Worm (Caenorhabditis elegans): ENCODE results near the gene mrpl-44.
A peak's percentile ranks its signal among the peaks of the same experiment; 100 is the strongest.
"Not testable (repeated sequence)": the region's sequence is repeated elsewhere in the genome, so short reads cannot be mapped to it uniquely, and the experiment has no call there.

The mrpl-44 gene

ce11 chrIII:9110914-9111313 lies 21.7 kb upstream of the mrpl-44 start:
- TF ChIP-seq dmd-9 (GFP tag; IDR thresholded peaks at IDR 0.05) (peak; percentile 52; the same call in 1 of the 2 replicates), nhr-42 (GFP tag; IDR thresholded peaks at IDR 0.05) (peak; percentile 78), hmg-1.1 (GFP tag; IDR thresholded peaks at IDR 0.05) (peak; percentile 67), saeg-2 (GFP tag; IDR thresholded peaks at IDR 0.05) (peak; percentile 73; the same call in 1 of the 2 replicates), D1046.2 (GFP tag; IDR thresholded peaks at IDR 0.05) (peak; percentile 72; the same call in 1 of the 2 replicates), arid-1 (GFP tag; conservative IDR thresholded peaks at IDR 0.05) (peak; percentile 77), snpc-1.2 (GFP tag; IDR thresholded peaks at IDR 0.05) (peak; percentile 46), F26F4.8 (GFP tag; conservative IDR thresholded peaks at IDR 0.05) (peak; percentile 77), php-3 (GFP tag; IDR thresholded peaks at IDR 0.05) (peak; percentile 50), zfp-3 (GFP tag; conservative IDR thresholded peaks at IDR 0.05) (0 out of 2 replicates have a peak, but pooled peaks have one; percentile 47), mdt-29 (GFP tag; IDR thresholded peaks at IDR 0.05) (peak; percentile 76), mes-2 (tag; optimal IDR thresholded peaks at IDR 0.05; ENCODE audit: poor library complexity, severe bottlenecking) (peak; percentile 18), madf-5 (GFP tag; IDR thresholded peaks at IDR 0.05) (peak; percentile 57 to 83; a peak in 2 of 4 replicates), pha-4 (GFP tag; IDR thresholded peaks at IDR 0.05) (peak; percentile 92), dmd-8 (GFP tag; IDR thresholded peaks at IDR 0.05) (peak; percentile 92), Y105C5A.15 (GFP tag; IDR thresholded peaks at IDR 0.05) (0 out of 2 replicates have a peak, but pooled peaks have one; percentile 27), ctbp-1 (GFP tag; IDR thresholded peaks at IDR 0.05) (peak; percentile 79), mep-1 (tag; optimal IDR thresholded peaks at IDR 0.05) (peak; percentile 13), lim-7 (GFP tag; IDR thresholded peaks at IDR 0.05) (peak; percentile 89), lin-38 (GFP tag; IDR thresholded peaks at IDR 0.05) (peak; percentile 97), Y48G9A.11 (GFP tag; IDR thresholded peaks at IDR 0.05) (peak; percentile 57; the same call in 1 of the 2 replicates), egl-43 (GFP tag; IDR thresholded peaks at IDR 0.05) (peak; percentile 88), mxl-2 (GFP tag; conservative IDR thresholded peaks at IDR 0.05) (0 out of 2 replicates have a peak, but pooled peaks have one; percentile 51), ceh-20 (GFP tag; IDR thresholded peaks at IDR 0.05) (0 out of 2 replicates have a peak, but pooled peaks have one; percentile 29), tra-1 (GFP tag; IDR thresholded peaks at IDR 0.05) (peak; percentile 59; the same call in 1 of the 2 replicates), ZK337.2 (GFP tag; IDR thresholded peaks at IDR 0.05) (0 out of 2 replicates have a peak, but pooled peaks have one; percentile 45), lin-1 (GFP tag; IDR thresholded peaks at IDR 0.05) (peak; percentile 79; the same call in 1 of the 2 replicates), set-16 (GFP tag; IDR thresholded peaks at IDR 0.05) (peak; percentile 51), vab-7 (GFP tag; IDR thresholded peaks at IDR 0.05) (peak; percentile 78), madf-9 (GFP tag; conservative IDR thresholded peaks at IDR 0.05) (0 out of 2 replicates have a peak, but pooled peaks have one; percentile 4)
- not testable (repeated sequence) for TF ChIP-seq pha-4 (tag; optimal IDR thresholded peaks at IDR 0.05)

DNA sequence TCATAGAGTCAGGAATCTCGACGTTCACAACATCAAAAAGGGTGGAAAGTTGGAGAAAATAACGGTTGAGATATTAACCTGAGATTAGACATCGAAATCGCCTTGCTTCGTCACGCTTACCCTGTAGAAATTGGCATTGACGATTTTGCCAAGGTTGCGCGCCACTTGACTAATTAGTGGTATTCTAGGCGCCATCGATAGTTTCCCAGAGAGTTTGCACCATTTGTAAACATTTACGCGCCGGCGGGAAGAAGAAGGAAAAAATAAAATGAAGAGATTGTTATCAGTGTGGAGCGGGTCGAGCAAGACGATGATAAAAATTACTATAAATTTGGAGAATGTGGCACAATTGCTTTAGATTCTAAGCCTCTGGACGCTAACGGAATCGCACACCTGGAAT lies 21.1 kb upstream of the mrpl-44 start:
- TF ChIP-seq duxl-1 (tag; optimal IDR thresholded peaks at IDR 0.05; ENCODE audit: poor library complexity) (no peak), zip-2 (tag; optimal IDR thresholded peaks at IDR 0.05) (no peak), aha-1 (tag) (peak; percentile 31), arid-1 (GFP tag; conservative IDR thresholded peaks at IDR 0.05) (no peak), daf-16 (GFP tag; optimal IDR thresholded peaks at IDR 0.05) (no peak), daf-16 (tag; optimal IDR thresholded peaks at IDR 0.05) (peak; percentile 37), egl-43 (GFP tag; IDR thresholded peaks at IDR 0.05) (no peak), mep-1 (tag; optimal IDR thresholded peaks at IDR 0.05) (no peak), unc-62 (GFP tag; optimal IDR thresholded peaks at IDR 0.05 in 1 of 2) (no peak), unc-62 (tag; optimal IDR thresholded peaks at IDR 0.05) (no peak), lin-1 (GFP tag; IDR thresholded peaks at IDR 0.05) (no peak), Y75B8A.6 (GFP tag; IDR thresholded peaks at IDR 0.05) (no peak), madf-5 (GFP tag; IDR thresholded peaks at IDR 0.05) (no peak)
